Worm (Caenorhabditis elegans): Measurements from ENCODE around the gene Y48G9A.7.

- TF ChIP-seq tra-4 (tag; optimal IDR thresholded peaks at IDR 0.05) (no peak), ama-1 (optimal IDR thresholded peaks at IDR 0.05) (no peak), pes-1 (GFP tag; IDR thresholded peaks at IDR 0.05) (no peak), ceh-36 (tag; optimal IDR thresholded peaks at IDR 0.05) (no peak), hmg-4 (GFP tag; optimal IDR thresholded peaks at IDR 0.05) (no peak), aly-1 (tag; optimal IDR thresholded peaks at IDR 0.05) (no peak)
Measured at ce11 chrIII:2137490-2137889, 27.1 kb downstream of the Y48G9A.7 start.

Measured in whole organism, early embryonic.